Worm (Caenorhabditis elegans): ENCODE measurements around the gene cyp-35C1.

DNA sequence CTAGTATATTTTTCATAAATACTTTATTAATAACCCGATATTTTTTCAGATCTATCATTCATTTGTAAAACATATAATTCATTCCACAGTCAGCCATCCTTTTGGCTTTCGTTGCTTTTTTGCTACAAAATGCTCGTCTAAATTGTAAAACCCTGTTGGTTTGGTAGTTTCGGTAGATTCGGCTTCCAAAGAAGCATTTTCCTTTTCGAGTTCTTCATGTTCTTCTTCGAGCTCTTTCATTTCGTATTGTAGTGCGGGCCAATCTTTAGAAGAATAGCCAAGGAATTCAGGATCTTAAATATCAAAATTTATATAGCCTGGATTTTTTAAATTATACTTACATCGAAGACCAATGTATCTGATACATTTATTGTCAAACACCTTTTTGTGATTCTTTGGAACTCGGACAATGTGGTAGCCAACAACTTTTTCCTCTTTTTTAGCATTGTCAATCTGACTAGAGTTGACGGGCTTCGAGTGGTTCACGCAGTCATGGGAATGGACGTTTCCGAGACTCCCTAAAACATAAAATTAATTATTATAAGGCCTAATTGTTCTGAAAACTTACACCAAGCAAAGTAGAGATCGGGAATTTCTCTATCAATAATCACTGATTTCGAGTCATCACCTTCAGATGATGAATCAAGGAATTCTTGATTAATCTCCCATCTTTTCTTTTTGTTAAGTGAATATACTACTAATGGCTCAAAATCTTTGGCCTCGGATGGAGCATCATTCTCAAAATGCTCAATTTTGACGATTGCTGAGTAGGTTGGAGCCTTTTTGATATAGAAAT lies 10.0 kb upstream of the cyp-35C1 start:
- no peak for TF ChIP-seq sptf-1 (tag; optimal IDR thresholded peaks at IDR 0.05)
- no peak for TF ChIP-seq tbx-2 (tag; optimal IDR thresholded peaks at IDR 0.05)

All from whole organism, L1 larva.